Worm (Caenorhabditis elegans) whole organism, L1 larva: Measurements from ENCODE around the gene C53A3.4.
A peak's percentile ranks its signal among the peaks of the same experiment; 100 is the strongest.

Experiments used
- C04F5.9 ChIP-seq: sonication (generic microtip); optimal IDR thresholded peaks from 2 replicates; lab custom pipeline; 2016; ENCODE audit warnings: missing genetic modification characterization, missing compliant biosample characterization
- C16A3.4 ChIP-seq: fragments of 150-350 bp; optimal IDR thresholded peaks from 2 replicates; lab custom pipeline; 2014; ENCODE audit warnings: missing biosample characterization, missing genetic modification characterization
- Y116A8C.19 ChIP-seq: sonication (generic microtip); optimal IDR thresholded peaks from 2 replicates; lab custom pipeline; 2016; ENCODE audit warnings: missing compliant biosample characterization, missing genetic modification characterization, borderline replicate concordance
- blmp-1 ChIP-seq: fragments of 150-350 bp; optimal IDR thresholded peaks from 2 replicates; lab custom pipeline; 2014; ENCODE audit warnings: missing biosample characterization, missing genetic modification characterization
- ceh-82 ChIP-seq, 3 experiments: fragments of 150-350 bp in 1 of 3; sonication (generic microtip) in 2 of 3; optimal IDR thresholded peaks; 2 replicates each; lab custom pipeline; 2014 to 2017; ENCODE audit warnings: missing biosample characterization in 3 of 3, missing genetic modification characterization in 3 of 3
- ceh-90 ChIP-seq: sonication (generic microtip); optimal IDR thresholded peaks from 2 replicates; lab custom pipeline; 2016; ENCODE audit warnings: missing genetic modification characterization, missing compliant biosample characterization
- efl-1 ChIP-seq, 4 experiments: fragments of 150-350 bp; optimal IDR thresholded peaks in 3 of 4; peaks in 1 of 4; 1 replicate in 1 of 4; 2 replicates in 3 of 4; lab custom pipeline; 2014; ENCODE audit warnings: missing biosample characterization in 2 of 4, missing genetic modification characterization in 2 of 4, missing genetic modification reagents in 2 of 4
- elt-3 ChIP-seq, 6 experiments: fragments of 150-350 bp in 1 of 6; sonication (generic microtip); optimal IDR thresholded peaks; 2 replicates each; lab custom pipeline; 2017 to 2018; ENCODE audit warnings: missing biosample characterization in 6 of 6, missing genetic modification characterization in 6 of 6, inconsistent platforms in 1 of 6
- ets-5 ChIP-seq: fragments of 200-800 bp; sonication (Bioruptor generic); IDR thresholded peaks from 2 replicates; pipeline ENCODE4 v1.3.6; 2022; ENCODE audit warnings: missing genetic modification characterization, missing compliant biosample characterization
- fkh-8 ChIP-seq: sonication (generic microtip); optimal IDR thresholded peaks from 2 replicates; lab custom pipeline; 2016; ENCODE audit warnings: mild to moderate bottlenecking, missing genetic modification characterization, missing compliant biosample characterization
- grh-1 ChIP-seq: fragments of 200-800 bp; sonication (Bioruptor generic); IDR thresholded peaks from 2 replicates; pipeline ENCODE4 v1.3.6; 2022; ENCODE audit warnings: missing genetic modification reagents, missing genetic modification characterization, missing compliant biosample characterization
- hlh-4 ChIP-seq: sonication (generic microtip); optimal IDR thresholded peaks from 2 replicates; lab custom pipeline; 2016; ENCODE audit warnings: mild to moderate bottlenecking, missing genetic modification characterization, missing compliant biosample characterization
- isw-1 ChIP-seq: fragments of 200-800 bp; sonication (Bioruptor generic); IDR thresholded peaks from 2 replicates; pipeline ENCODE4 v1.3.6; 2022; ENCODE audit warnings: missing genetic modification characterization, missing compliant biosample characterization
- lin-14 ChIP-seq: fragments of 200-800 bp; sonication (Bioruptor generic); optimal IDR thresholded peaks from 2 replicates; lab custom pipeline; 2018; ENCODE audit warnings: mild to moderate bottlenecking, missing genetic modification characterization, moderate library complexity, missing compliant biosample characterization
- lir-3 ChIP-seq: sonication (generic microtip); optimal IDR thresholded peaks from 2 replicates; lab custom pipeline; 2016; ENCODE audit warnings: mild to moderate bottlenecking, missing genetic modification characterization, moderate library complexity, missing compliant biosample characterization; ENCODE audit not compliant: poor library complexity
- mab-9 ChIP-seq: fragments of 200-800 bp; sonication (Bioruptor generic); IDR thresholded peaks from 2 replicates; pipeline ENCODE4 v1.3.6; 2022; ENCODE audit warnings: missing genetic modification reagents, missing genetic modification characterization, missing compliant biosample characterization
- mdl-1 ChIP-seq, 2 experiments: fragments of 150-350 bp; optimal IDR thresholded peaks; 2 replicates each; lab custom pipeline; 2014 to 2017; ENCODE audit warnings: missing biosample characterization in 2 of 2, missing genetic modification characterization in 2 of 2, inconsistent platforms in 1 of 2
- nhr-20 ChIP-seq: sonication (generic microtip); optimal IDR thresholded peaks from 2 replicates; lab custom pipeline; 2016; ENCODE audit warnings: mild to moderate bottlenecking, missing genetic modification characterization, missing compliant biosample characterization
- nhr-237 ChIP-seq: fragments of 150-350 bp; optimal IDR thresholded peaks from 2 replicates; lab custom pipeline; 2014; ENCODE audit warnings: missing biosample characterization, missing genetic modification characterization
- nhr-71 ChIP-seq: sonication (generic microtip); optimal IDR thresholded peaks from 2 replicates; lab custom pipeline; 2016; ENCODE audit warnings: mild to moderate bottlenecking, missing genetic modification characterization, moderate library complexity, missing compliant biosample characterization
- pag-3 ChIP-seq: sonication (generic microtip); optimal IDR thresholded peaks from 2 replicates; lab custom pipeline; 2017; ENCODE audit warnings: missing genetic modification characterization, mild to moderate bottlenecking, missing compliant biosample characterization, antibody characterized with exemption, borderline replicate concordance; ENCODE audit not compliant: insufficient read depth
- pax-3 ChIP-seq: fragments of 200-800 bp; sonication (Bioruptor generic); optimal IDR thresholded peaks from 2 replicates; lab custom pipeline; 2018; ENCODE audit warnings: mild to moderate bottlenecking, missing genetic modification characterization, moderate library complexity, missing compliant biosample characterization
- pqm-1 ChIP-seq: sonication (generic microtip); optimal IDR thresholded peaks from 3 replicates; lab custom pipeline; 2017; ENCODE audit warnings: missing biosample characterization, missing genetic modification characterization
- rnt-1 ChIP-seq: sonication (generic microtip); optimal IDR thresholded peaks from 2 replicates; lab custom pipeline; 2016; ENCODE audit warnings: mild to moderate bottlenecking, missing genetic modification characterization, moderate library complexity, missing compliant biosample characterization
- skn-1 ChIP-seq: fragments of 150-350 bp; optimal IDR thresholded peaks from 2 replicates; lab custom pipeline; 2014; ENCODE audit warnings: missing biosample characterization, missing genetic modification characterization
- snu-23 ChIP-seq: sonication (generic microtip); optimal IDR thresholded peaks from 2 replicates; lab custom pipeline; 2016; ENCODE audit warnings: missing genetic modification characterization, missing compliant biosample characterization
- sox-4 ChIP-seq: sonication (generic microtip); optimal IDR thresholded peaks from 2 replicates; lab custom pipeline; 2016; ENCODE audit warnings: missing genetic modification characterization, missing compliant biosample characterization
- sptf-1 ChIP-seq: fragments of 150-350 bp; optimal IDR thresholded peaks from 2 replicates; lab custom pipeline; 2014; ENCODE audit warnings: missing biosample characterization, missing genetic modification characterization
- sup-37 ChIP-seq: fragments of 200-800 bp; sonication (Bioruptor generic); optimal IDR thresholded peaks from 2 replicates; lab custom pipeline; 2018; ENCODE audit warnings: mild to moderate bottlenecking, missing genetic modification characterization, missing compliant biosample characterization
- unc-62 ChIP-seq: fragments of 150-350 bp; optimal IDR thresholded peaks from 2 replicates; lab custom pipeline; 2014; ENCODE audit warnings: missing biosample characterization, missing genetic modification reagents, missing genetic modification characterization
- unc-86 ChIP-seq: sonication (generic microtip); optimal IDR thresholded peaks from 2 replicates; lab custom pipeline; 2016; ENCODE audit warnings: missing genetic modification characterization, missing compliant biosample characterization
- unc-98 ChIP-seq: fragments of 200-800 bp; sonication (Bioruptor generic); IDR thresholded peaks from 2 replicates; pipeline ENCODE4 v1.3.6; 2022; ENCODE audit warnings: missing genetic modification characterization, missing compliant biosample characterization
- zag-1 ChIP-seq: fragments of 150-350 bp; optimal IDR thresholded peaks from 2 replicates; lab custom pipeline; 2014; ENCODE audit warnings: missing biosample characterization, missing genetic modification characterization
- zip-4 ChIP-seq: fragments of 200-800 bp; sonication (Bioruptor generic); optimal IDR thresholded peaks from 2 replicates; lab custom pipeline; 2018; ENCODE audit warnings: mild to moderate bottlenecking, missing genetic modification characterization, moderate library complexity, missing compliant biosample characterization
- ztf-11 ChIP-seq, 2 experiments: sonication (generic microtip); optimal IDR thresholded peaks; 2 replicates each; lab custom pipeline; 2016 to 2017; ENCODE audit warnings: missing genetic modification characterization in 2 of 2, missing biosample characterization in 1 of 2, missing compliant biosample characterization in 1 of 2
- ztf-4 ChIP-seq: fragments of 150-350 bp; optimal IDR thresholded peaks from 2 replicates; lab custom pipeline; 2014; ENCODE audit warnings: missing biosample characterization, missing genetic modification characterization

The C53A3.4 gene

DNA sequence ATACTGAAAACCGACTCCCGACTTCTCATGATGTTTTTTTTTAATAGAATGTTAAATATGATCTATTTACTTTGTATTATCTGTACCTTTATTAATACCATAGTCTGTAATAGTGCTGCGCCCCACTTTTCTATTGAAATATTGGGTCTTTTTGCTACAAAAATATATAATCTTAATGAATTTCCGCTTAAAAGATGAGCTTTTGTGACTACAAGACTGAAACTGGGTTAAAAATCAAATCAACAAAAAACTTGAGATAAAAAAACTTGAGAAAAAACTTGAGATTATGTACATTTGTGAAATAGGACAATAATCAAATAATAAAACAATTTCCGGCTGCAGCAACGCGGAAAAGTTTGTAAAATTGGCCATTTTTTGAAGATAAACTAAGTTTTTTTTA lies 27.9 kb downstream of the C53A3.4 start, which contains the start of gene K09H11.15:
TSS of gene K09H11.15 (minus strand) at position 101 of the 400 bp plus-strand sequence.
- TF ChIP-seq ceh-82 (tag; optimal IDR thresholded peaks at IDR 0.05; lab: Kevin White, UChicago) (no peak), nhr-20 (tag; lab: Kevin White, UChicago) (no peak), pqm-1 (tag; lab: Kevin White, UChicago) (no peak), skn-1 (tag; lab: Kevin White, UChicago) (no peak), mab-9 (GFP tag; lab: Robert Waterston, UW) (no peak), fkh-8 (no peak), C16A3.4 (no peak), ztf-11 (tag; optimal IDR thresholded peaks at IDR 0.05; lab: Kevin White, UChicago) (no peak), ets-5 (GFP tag; lab: Robert Waterston, UW) (no peak)

ce11 chrV:5726463-5726862 lies 32.2 kb downstream of the C53A3.4 start, which contains the start of gene K09H11.4:
K09H11.4 (minus strand) TSS chrV:5726563.
- no peak for TF ChIP-seq Y116A8C.19 (tag; lab: Kevin White, UChicago)
- TF ChIP-seq isw-1 (GFP tag; lab: Robert Waterston, UW), result no peak
- no peak for TF ChIP-seq pag-3
- no peak for TF ChIP-seq hlh-4 (tag; lab: Kevin White, UChicago)
- no peak for TF ChIP-seq nhr-71 (tag; lab: Kevin White, UChicago)

DNA sequence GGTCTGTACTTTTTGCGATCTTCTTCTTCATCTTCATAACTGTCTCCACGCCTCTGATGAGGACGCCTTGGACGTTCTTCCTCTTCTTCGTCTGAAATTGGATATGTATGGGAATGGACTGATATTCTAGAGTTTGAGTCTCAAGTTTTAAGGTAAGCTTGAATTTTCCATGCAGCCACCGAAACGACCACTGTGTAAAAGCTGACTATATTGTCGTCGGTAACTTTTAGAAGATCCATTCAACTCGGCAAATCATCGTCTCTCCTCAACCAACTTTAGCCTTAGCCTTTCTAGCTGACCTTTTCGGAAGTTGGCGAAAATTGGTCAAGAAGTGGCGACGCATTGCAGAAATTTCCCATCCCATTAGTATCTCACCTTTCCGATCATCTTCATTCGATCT lies 34.3 kb downstream of the C53A3.4 start:
- TF ChIP-seq unc-86 (tag; lab: Kevin White, UChicago) (no peak), sptf-1 (tag; lab: Kevin White, UChicago) (no peak), sup-37 (no peak), ztf-4 (tag; lab: Kevin White, UChicago) (no peak), lin-14 (GFP tag; lab: Kevin White, UChicago) (no peak), C04F5.9 (tag; lab: Kevin White, UChicago) (no peak), sox-4 (tag; lab: Kevin White, UChicago) (no peak), pax-3 (tag; lab: Kevin White, UChicago) (no peak), rnt-1 (tag; lab: Kevin White, UChicago) (no peak), zip-4 (GFP tag; lab: Kevin White, UChicago) (no peak), unc-62 (no peak)

DNA sequence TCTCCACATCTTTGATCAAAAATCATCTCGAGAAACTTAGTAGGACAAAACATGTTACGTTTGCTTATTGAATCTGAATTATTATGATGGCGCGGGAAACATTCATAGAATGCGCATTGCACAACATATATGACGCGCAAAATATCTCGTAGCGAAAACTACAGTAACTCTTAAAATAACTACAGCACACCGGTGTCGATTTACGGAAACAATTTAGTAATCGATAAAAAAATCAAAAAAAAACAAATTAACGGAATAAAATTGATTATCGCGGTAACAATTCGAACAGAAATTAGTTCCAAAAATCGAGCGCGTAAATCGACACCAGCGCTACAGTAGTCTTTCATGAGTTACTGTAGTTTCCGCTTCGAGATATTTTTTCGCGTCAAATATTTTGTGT lies 36.6 kb downstream of the C53A3.4 start:
- no peak for TF ChIP-seq ets-5 (GFP tag; lab: Robert Waterston, UW)
- TF ChIP-seq nhr-237 (tag; lab: Kevin White, UChicago), result no peak
- TF ChIP-seq snu-23 (GFP tag; lab: Kevin White, UChicago), result no peak
- no peak for TF ChIP-seq elt-3 (tag; optimal IDR thresholded peaks at IDR 0.05; lab: Kevin White, UChicago)

ce11 chrV:5717237-5717935 lies 41.3 kb downstream of the C53A3.4 start, which contains the start of gene rga-3:
rga-3 (plus strand) TSS chrV:5717885.
- no peak for TF ChIP-seq lir-3 (tag; lab: Kevin White, UChicago)
- no peak for TF ChIP-seq mab-9 (GFP tag; lab: Robert Waterston, UW)
- no peak for TF ChIP-seq pag-3
- TF ChIP-seq zag-1 (tag; lab: Kevin White, UChicago), result no peak
- TF ChIP-seq grh-1 (GFP tag; lab: Robert Waterston, UW), result no peak

DNA sequence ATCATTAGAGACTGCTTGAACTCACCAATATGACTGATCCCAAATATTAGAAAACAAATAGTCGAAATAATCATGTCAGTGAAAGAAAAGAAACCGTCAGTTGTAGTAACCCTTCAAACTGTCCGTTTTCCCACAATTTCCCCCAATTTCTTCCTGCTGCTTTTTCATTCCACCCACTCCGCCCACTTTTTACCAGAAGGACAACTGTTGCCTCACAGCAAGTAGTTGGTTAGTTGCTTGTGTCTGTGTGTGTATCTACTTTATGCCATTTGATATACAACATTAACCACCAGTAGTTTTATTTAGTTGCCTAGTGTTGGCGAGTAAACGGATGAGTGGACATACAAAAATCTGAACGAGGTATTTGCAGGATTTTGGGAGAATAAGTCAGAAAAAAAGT lies 42.2 kb downstream of the C53A3.4 start, which contains the start of gene K09H11.9:
TSS of gene K09H11.9 (minus strand) at position 101 of the 400 bp plus-strand sequence.
- no peak for TF ChIP-seq sptf-1 (tag; lab: Kevin White, UChicago)
- no peak for TF ChIP-seq blmp-1 (tag; lab: Kevin White, UChicago)
- TF ChIP-seq unc-98 (GFP tag; lab: Robert Waterston, UW), result no peak
- no peak for TF ChIP-seq ceh-90
- no peak for TF ChIP-seq mdl-1 (tag; optimal IDR thresholded peaks at IDR 0.05; lab: Kevin White, UChicago)
- no peak for TF ChIP-seq rnt-1 (tag; lab: Kevin White, UChicago)
- no peak for TF ChIP-seq efl-1 (optimal IDR thresholded peaks at IDR 0.05; lab: Kevin White, UChicago)
- peak in 1 of 2 experiments; percentile 20 for TF ChIP-seq efl-1 (GFP tag; optimal IDR thresholded peaks at IDR 0.05 in 1 of 2; lab: Kevin White, UChicago)
